ENCODE assay signal across 3 worm cellular contexts in the genomic region with DNA sequence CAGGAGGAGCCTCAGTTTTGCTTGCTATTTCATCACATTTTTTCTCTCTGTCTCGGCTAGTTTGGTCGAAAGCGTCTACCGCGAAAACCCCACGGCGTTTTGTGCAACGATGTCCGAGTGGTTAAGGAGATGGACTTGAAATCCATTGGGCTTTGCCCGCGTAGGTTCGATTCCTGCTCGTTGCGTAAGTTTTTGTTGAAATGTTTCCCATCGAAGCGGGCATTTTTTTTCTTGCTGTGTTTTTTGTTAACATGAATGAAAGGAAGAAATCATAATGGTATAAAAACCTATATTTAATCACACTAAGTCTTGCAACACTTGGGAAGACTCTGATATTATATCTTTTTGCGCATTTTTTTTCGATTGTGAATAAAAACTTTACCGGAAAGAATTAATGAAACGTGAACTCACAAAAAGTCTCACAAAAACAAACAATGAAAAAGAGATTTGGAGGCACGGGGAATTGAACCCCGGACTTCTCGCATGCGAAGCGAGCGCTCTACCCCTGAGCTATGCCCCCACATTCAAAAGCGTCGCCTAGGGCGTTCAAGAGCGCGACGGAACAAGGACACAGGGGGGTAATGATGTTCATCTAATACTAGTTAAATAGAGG.
TF ChIP-seq lines count a peak whose summit lies in the region.

No protein-coding gene starts in this region.

TF ChIP-seq in whole organism, L1 larva, 84 proteins besides CTCF, POLR2A, EP300 and RAD21 (continued from another document and continues in another):
- TF ChIP-seq ztf-11 (tag; optimal IDR thresholded peaks at IDR 0.05; lab: Kevin White, UChicago) (peak in 1 of 2 experiments; percentile 10), ceh-88 (GFP tag; IDR thresholded peaks at IDR 0.05; lab: Robert Waterston, UW) (peak; percentile 57), pag-3 (tag; optimal IDR thresholded peaks at IDR 0.05; lab: Kevin White, UChicago; ENCODE audit: borderline replicate concordance, insufficient read depth) (no peak), C34B4.2 (tag; optimal IDR thresholded peaks at IDR 0.05; lab: Kevin White, UChicago) (no peak), nhr-71 (tag; optimal IDR thresholded peaks at IDR 0.05; lab: Kevin White, UChicago) (peak; percentile 86), unc-86 (tag; optimal IDR thresholded peaks at IDR 0.05; lab: Kevin White, UChicago) (peak; percentile 26), elt-3 (tag; optimal IDR thresholded peaks at IDR 0.05; lab: Kevin White, UChicago) (peak in 1 of 6 experiments; percentile 72), lsy-2 (tag; optimal IDR thresholded peaks at IDR 0.05; lab: Kevin White, UChicago) (peak; percentile 36 to 71), isw-1 (GFP tag; IDR thresholded peaks at IDR 0.05; lab: Robert Waterston, UW) (no peak), sox-4 (tag; optimal IDR thresholded peaks at IDR 0.05; lab: Kevin White, UChicago) (peak; percentile 51), egl-13 (tag; optimal IDR thresholded peaks at IDR 0.05; lab: Kevin White, UChicago) (peak; percentile 24), nhr-77 (tag; optimal IDR thresholded peaks at IDR 0.05; lab: Kevin White, UChicago) (peak; percentile 52), lin-39 (tag; optimal IDR thresholded peaks at IDR 0.05; lab: Kevin White, UChicago) (peak; percentile 36), snpc-4 (tag; optimal IDR thresholded peaks at IDR 0.05; lab: Kevin White, UChicago) (peak; percentile 38), jun-1 (tag; optimal IDR thresholded peaks at IDR 0.05; lab: Kevin White, UChicago) (peak; percentile 83), nhr-47 (tag; optimal IDR thresholded peaks at IDR 0.05; lab: Kevin White, UChicago) (peak; percentile 83), snu-23 (GFP tag; optimal IDR thresholded peaks at IDR 0.05; lab: Kevin White, UChicago) (peak; percentile 84), nhr-84 (tag; optimal IDR thresholded peaks at IDR 0.05; lab: Kevin White, UChicago) (no peak), efl-3 (GFP tag; optimal IDR thresholded peaks at IDR 0.05; lab: Kevin White, UChicago) (no peak), nhr-19 (GFP tag; conservative IDR thresholded peaks at IDR 0.05; lab: Robert Waterston, UW) (peak; percentile 75), nhr-76 (tag; optimal IDR thresholded peaks at IDR 0.05; lab: Kevin White, UChicago) (no peak), ceh-82 (tag; optimal IDR thresholded peaks at IDR 0.05; lab: Kevin White, UChicago) (peak; percentile 72 to 81 (median 80)), sup-37 (GFP tag; optimal IDR thresholded peaks at IDR 0.05; lab: Kevin White, UChicago) (peak; percentile 37), unc-62 (GFP tag; optimal IDR thresholded peaks at IDR 0.05; lab: Kevin White, UChicago) (no peak), mep-1 (tag; optimal IDR thresholded peaks at IDR 0.05; lab: Kevin White, UChicago) (peak; percentile 74), fkh-10 (GFP tag; optimal IDR thresholded peaks at IDR 0.05; lab: Kevin White, UChicago) (peak; percentile 84), hpl-2 (GFP tag; optimal IDR thresholded peaks at IDR 0.05; lab: Kevin White, UChicago) (no peak), ceh-63 (GFP tag; optimal IDR thresholded peaks at IDR 0.05; lab: Kevin White, UChicago) (no peak), unc-30 (tag; optimal IDR thresholded peaks at IDR 0.05; lab: Kevin White, UChicago) (no peak), aly-2 (tag; optimal IDR thresholded peaks at IDR 0.05; lab: Kevin White, UChicago) (peak; percentile 55), ztf-4 (tag; optimal IDR thresholded peaks at IDR 0.05; lab: Kevin White, UChicago) (no peak), pax-3 (tag; optimal IDR thresholded peaks at IDR 0.05; lab: Kevin White, UChicago) (peak; percentile 71), efl-1 (optimal IDR thresholded peaks at IDR 0.05; lab: Kevin White, UChicago) (peak; percentile 36 to 50), efl-1 (GFP tag; optimal IDR thresholded peaks at IDR 0.05 in 1 of 2; lab: Kevin White, UChicago) (peak in 1 of 2 experiments; percentile 93), fos-1 (tag; optimal IDR thresholded peaks at IDR 0.05; lab: Kevin White, UChicago) (peak; percentile 37), zip-4 (GFP tag; optimal IDR thresholded peaks at IDR 0.05; lab: Kevin White, UChicago) (peak; percentile 74), blmp-1 (tag; optimal IDR thresholded peaks at IDR 0.05; lab: Kevin White, UChicago) (peak; percentile 20), lin-35 (GFP tag; optimal IDR thresholded peaks at IDR 0.05; lab: Kevin White, UChicago) (peak in 1 of 2 experiments; percentile 53), grh-1 (GFP tag; IDR thresholded peaks at IDR 0.05; lab: Robert Waterston, UW) (no peak), unc-130 (tag; optimal IDR thresholded peaks at IDR 0.05; lab: Kevin White, UChicago) (peak; percentile 81), unc-98 (GFP tag; IDR thresholded peaks at IDR 0.05; lab: Robert Waterston, UW) (no peak)

TF ChIP-seq in whole organism, L3 larva, 47 proteins besides CTCF, POLR2A, EP300 and RAD21 (continued from another document):
- TF ChIP-seq pha-4 (tag; optimal IDR thresholded peaks at IDR 0.05; lab: Kevin White, UChicago) (peak; percentile 57), tbx-2 (tag; optimal IDR thresholded peaks at IDR 0.05; lab: Kevin White, UChicago) (peak; percentile 63), daf-12 (tag; optimal IDR thresholded peaks at IDR 0.05; lab: Kevin White, UChicago) (no peak), unc-62 (GFP tag; optimal IDR thresholded peaks at IDR 0.05; lab: Kevin White, UChicago) (peak; percentile 26), fkh-2 (tag; optimal IDR thresholded peaks at IDR 0.05; lab: Kevin White, UChicago) (no peak), lin-15B (tag; optimal IDR thresholded peaks at IDR 0.05; lab: Kevin White, UChicago) (peak; percentile 24), elt-2 (tag; optimal IDR thresholded peaks at IDR 0.05; lab: Kevin White, UChicago) (peak; percentile 38), nhr-25 (tag; optimal IDR thresholded peaks at IDR 0.05; lab: Kevin White, UChicago) (no peak), nhr-76 (tag; optimal IDR thresholded peaks at IDR 0.05; lab: Kevin White, UChicago) (no peak), nhr-23 (tag; optimal IDR thresholded peaks at IDR 0.05; lab: Kevin White, UChicago) (peak; percentile 35), nhr-28 (tag; optimal IDR thresholded peaks at IDR 0.05; lab: Kevin White, UChicago) (no peak), ceh-28 (tag; optimal IDR thresholded peaks at IDR 0.05; lab: Kevin White, UChicago) (peak; percentile 35), ztf-11 (tag; optimal IDR thresholded peaks at IDR 0.05; lab: Kevin White, UChicago) (no peak), lin-39 (tag; optimal IDR thresholded peaks at IDR 0.05; lab: Kevin White, UChicago) (peak; percentile 51)

TF ChIP-seq in whole organism, young adult, 124 proteins besides CTCF, POLR2A, EP300 and RAD21 (continued from another document and continues in another):
- TF ChIP-seq ets-4 (GFP tag; optimal IDR thresholded peaks at IDR 0.05; lab: Kevin White, UChicago) = no peak
- peak; percentile 25; the same call in 1 of the 2 replicates for TF ChIP-seq ceh-100 (GFP tag; IDR thresholded peaks at IDR 0.05; lab: Robert Waterston, UW)
- TF ChIP-seq ccch-3 (GFP tag; optimal IDR thresholded peaks at IDR 0.05; lab: Kevin White, UChicago) = no peak
- peak; percentile 56; the same call in 1 of the 2 replicates for TF ChIP-seq F39B2.1 (GFP tag; IDR thresholded peaks at IDR 0.05; lab: Robert Waterston, UW)
- no peak for TF ChIP-seq efl-1 (GFP tag; optimal IDR thresholded peaks at IDR 0.05; lab: Kevin White, UChicago)
- no peak for TF ChIP-seq ztf-28 (GFP tag; IDR thresholded peaks at IDR 0.05; lab: Robert Waterston, UW)
- peak; percentile 80 for TF ChIP-seq mxl-1 (tag; optimal IDR thresholded peaks at IDR 0.05; lab: Kevin White, UChicago)
- peak; percentile 70 for TF ChIP-seq nhr-90 (tag; optimal IDR thresholded peaks at IDR 0.05; lab: Kevin White, UChicago)
- 0 out of 2 replicates have a peak, but pooled peaks have one; percentile 39 for TF ChIP-seq attf-6 (GFP tag; IDR thresholded peaks at IDR 0.05; lab: Robert Waterston, UW)
- peak; percentile 71 for TF ChIP-seq B0035.1 (tag; optimal IDR thresholded peaks at IDR 0.05; lab: Kevin White, UChicago)
- peak; percentile 53 for TF ChIP-seq repo-1 (tag; optimal IDR thresholded peaks at IDR 0.05; lab: Kevin White, UChicago)
- TF ChIP-seq mcd-1 (GFP tag; IDR thresholded peaks at IDR 0.05; lab: Robert Waterston, UW) = no peak; the same call in 1 of the 2 replicates
- no peak for TF ChIP-seq egrh-3 (GFP tag; IDR thresholded peaks at IDR 0.05; lab: Robert Waterston, UW)
- no peak for TF ChIP-seq nhr-179 (tag; optimal IDR thresholded peaks at IDR 0.05; lab: Kevin White, UChicago)
- no peak for TF ChIP-seq fkh-3 (tag; optimal IDR thresholded peaks at IDR 0.05; lab: Kevin White, UChicago)
- peak; percentile 73 for TF ChIP-seq pbrm-1 (GFP tag; IDR thresholded peaks at IDR 0.05; lab: Robert Waterston, UW)
- no peak for TF ChIP-seq unc-62 (GFP tag; optimal IDR thresholded peaks at IDR 0.05; lab: Kevin White, UChicago)
- 0 out of 2 replicates have a peak, but pooled peaks have one; percentile 62 for TF ChIP-seq aptf-3 (GFP tag; IDR thresholded peaks at IDR 0.05; lab: Robert Waterston, UW)
- TF ChIP-seq C06A6.2 (GFP tag; conservative IDR thresholded peaks at IDR 0.05; lab: Robert Waterston, UW) = peak; percentile 40; the same call in 1 of the 2 replicates
- no peak for TF ChIP-seq B0019.2 (GFP tag; conservative IDR thresholded peaks at IDR 0.05; lab: Robert Waterston, UW)
- TF ChIP-seq lin-26 (GFP tag; IDR thresholded peaks at IDR 0.05; lab: Robert Waterston, UW) = peak; percentile 81
- peak; percentile 85 for TF ChIP-seq ZK185.1 (tag; optimal IDR thresholded peaks at IDR 0.05; lab: Kevin White, UChicago; ENCODE audit: poor library complexity, severe bottlenecking)
- TF ChIP-seq atf-7 (tag; optimal IDR thresholded peaks at IDR 0.05; lab: Kevin White, UChicago) = peak; percentile 9
- TF ChIP-seq madf-3 (GFP tag; IDR thresholded peaks at IDR 0.05; lab: Robert Waterston, UW) = 0 out of 2 replicates have a peak, but pooled peaks have one; percentile 59
- peak; percentile 72 for TF ChIP-seq rcor-1 (GFP tag; IDR thresholded peaks at IDR 0.05; lab: Robert Waterston, UW)
- peak; percentile 87 for TF ChIP-seq B0261.1 (tag; optimal IDR thresholded peaks at IDR 0.05; lab: Kevin White, UChicago)
- TF ChIP-seq F52B5.7 (tag; optimal IDR thresholded peaks at IDR 0.05; lab: Kevin White, UChicago) = no peak
- no peak for TF ChIP-seq F33H1.4 (GFP tag; IDR thresholded peaks at IDR 0.05; lab: Robert Waterston, UW)
- TF ChIP-seq nhr-27 (tag; optimal IDR thresholded peaks at IDR 0.05; lab: Kevin White, UChicago) = no peak
- no peak for TF ChIP-seq nfya-2 (GFP tag; IDR thresholded peaks at IDR 0.05; lab: Robert Waterston, UW)
- peak; percentile 77 for TF ChIP-seq rpc-1 (optimal IDR thresholded peaks at IDR 0.05; lab: Kevin White, UChicago)
- peak; percentile 87 for TF ChIP-seq rpc-1 (tag; optimal IDR thresholded peaks at IDR 0.05; lab: Kevin White, UChicago)
- TF ChIP-seq ztf-18 (tag; optimal IDR thresholded peaks at IDR 0.05; lab: Kevin White, UChicago) = peak; percentile 75
- TF ChIP-seq chd-7 (tag; optimal IDR thresholded peaks at IDR 0.05; lab: Kevin White, UChicago) = peak; percentile 38
- peak; percentile 57 for TF ChIP-seq attf-5 (GFP tag; optimal IDR thresholded peaks at IDR 0.05; lab: Kevin White, UChicago)
- TF ChIP-seq gei-17 (GFP tag; optimal IDR thresholded peaks at IDR 0.05; lab: Kevin White, UChicago) = peak; percentile 61
- TF ChIP-seq madf-8 (GFP tag; conservative IDR thresholded peaks at IDR 0.05; lab: Robert Waterston, UW) = no peak
- no peak for TF ChIP-seq tbx-9 (tag; optimal IDR thresholded peaks at IDR 0.05; lab: Kevin White, UChicago; ENCODE audit: borderline replicate concordance)
- peak; percentile 93 for TF ChIP-seq him-1 (tag; optimal IDR thresholded peaks at IDR 0.05; lab: Kevin White, UChicago)
- TF ChIP-seq hsf-1 (GFP tag; IDR thresholded peaks at IDR 0.05; lab: Robert Waterston, UW) = no peak
- TF ChIP-seq snpc-3.4 (tag; optimal IDR thresholded peaks at IDR 0.05; lab: Kevin White, UChicago) = peak; percentile 62
- peak; percentile 90 for TF ChIP-seq Y56A3A.18 (GFP tag; IDR thresholded peaks at IDR 0.05; lab: Robert Waterston, UW)
- TF ChIP-seq attf-3 (GFP tag; conservative IDR thresholded peaks at IDR 0.05; lab: Robert Waterston, UW) = no peak
- peak; percentile 38; the same call in 1 of the 2 replicates for TF ChIP-seq hmg-20 (GFP tag; IDR thresholded peaks at IDR 0.05; lab: Robert Waterston, UW)
- TF ChIP-seq Y53G8AR.9 (GFP tag; conservative IDR thresholded peaks at IDR 0.05; lab: Robert Waterston, UW) = peak; percentile 21; the same call in 1 of the 2 replicates
- TF ChIP-seq dpl-1 (GFP tag; optimal IDR thresholded peaks at IDR 0.05; lab: Kevin White, UChicago) = no peak
- TF ChIP-seq ekl-4 (GFP tag; IDR thresholded peaks at IDR 0.05; lab: Robert Waterston, UW) = peak; percentile 13; the same call in 1 of the 2 replicates
- TF ChIP-seq lir-1 (GFP tag; conservative IDR thresholded peaks at IDR 0.05; lab: Robert Waterston, UW) = peak; percentile 62
- no peak for TF ChIP-seq Y95B8A.8 (GFP tag; IDR thresholded peaks at IDR 0.05; lab: Robert Waterston, UW)
- no peak for TF ChIP-seq Y79H2A.3 (GFP tag; conservative IDR thresholded peaks at IDR 0.05; lab: Robert Waterston, UW)
- TF ChIP-seq F49E8.2 (tag; optimal IDR thresholded peaks at IDR 0.05; lab: Kevin White, UChicago; ENCODE audit: insufficient read depth) = no peak
- TF ChIP-seq mel-28 (tag; optimal IDR thresholded peaks at IDR 0.05; lab: Kevin White, UChicago; ENCODE audit: borderline replicate concordance) = peak; percentile 36
- TF ChIP-seq ama-1 (optimal IDR thresholded peaks at IDR 0.05; lab: Kevin White, UChicago) = no peak
- peak; percentile 41 to 65 for TF ChIP-seq ama-1 (GFP tag; optimal IDR thresholded peaks at IDR 0.05; lab: Kevin White, UChicago)
- TF ChIP-seq nhr-80 (tag; optimal IDR thresholded peaks at IDR 0.05; lab: Kevin White, UChicago) = peak; percentile 47
- no peak for TF ChIP-seq ceh-27 (GFP tag; optimal IDR thresholded peaks at IDR 0.05; lab: Kevin White, UChicago)
- TF ChIP-seq F37B4.10 (GFP tag; IDR thresholded peaks at IDR 0.05; lab: Robert Waterston, UW) = 0 out of 2 replicates have a peak, but pooled peaks have one; percentile 57
- TF ChIP-seq dpff-1 (tag; optimal IDR thresholded peaks at IDR 0.05; lab: Kevin White, UChicago) = peak; percentile 81
- peak; percentile 73 for TF ChIP-seq die-1 (tag; optimal IDR thresholded peaks at IDR 0.05; lab: Kevin White, UChicago)
- TF ChIP-seq sea-2 (GFP tag; IDR thresholded peaks at IDR 0.05; lab: Robert Waterston, UW) = no peak
- no peak for TF ChIP-seq F55B11.4 (tag; optimal IDR thresholded peaks at IDR 0.05; lab: Kevin White, UChicago; ENCODE audit: borderline replicate concordance, insufficient read depth)
- TF ChIP-seq K11D2.4 (GFP tag; IDR thresholded peaks at IDR 0.05; lab: Robert Waterston, UW) = peak; percentile 49
- TF ChIP-seq Y53F4B.3 (GFP tag; IDR thresholded peaks at IDR 0.05; lab: Robert Waterston, UW) = no peak
- TF ChIP-seq madf-6 (GFP tag; IDR thresholded peaks at IDR 0.05; lab: Robert Waterston, UW) = no peak
- peak; percentile 29 to 75 for TF ChIP-seq let-607 (tag; optimal IDR thresholded peaks at IDR 0.05; lab: Kevin White, UChicago)
- TF ChIP-seq lsl-1 (GFP tag; optimal IDR thresholded peaks at IDR 0.05; lab: Kevin White, UChicago) = no peak
- TF ChIP-seq nfyb-1 (GFP tag; IDR thresholded peaks at IDR 0.05; lab: Robert Waterston, UW) = peak; percentile 74
- TF ChIP-seq ceh-40 (GFP tag; IDR thresholded peaks at IDR 0.05; lab: Robert Waterston, UW) = 0 out of 2 replicates have a peak, but pooled peaks have one; percentile 29
- peak; percentile 96 for TF ChIP-seq tbp1 (GFP tag; optimal IDR thresholded peaks at IDR 0.05; lab: Kevin White, UChicago)
- peak; percentile 76 for TF ChIP-seq hmg-1.2 (GFP tag; IDR thresholded peaks at IDR 0.05; lab: Robert Waterston, UW)
- TF ChIP-seq zim-3 (tag; optimal IDR thresholded peaks at IDR 0.05; lab: Kevin White, UChicago) = peak; percentile 14
- peak; percentile 15 for TF ChIP-seq unc-130 (GFP tag; optimal IDR thresholded peaks at IDR 0.05; lab: Kevin White, UChicago)
- no peak for TF ChIP-seq akir-1 (GFP tag; optimal IDR thresholded peaks at IDR 0.05; lab: Kevin White, UChicago)
- TF ChIP-seq T26A5.8 (tag; optimal IDR thresholded peaks at IDR 0.05; lab: Kevin White, UChicago) = peak; percentile 35
